Fruit fly (Drosophila melanogaster) whole organism, embryonic: ENCODE measurements around the gene CG14966.
A peak's percentile ranks its signal among the peaks of the same experiment; 100 is the strongest.

Experiments used
- Adf1 ChIP-seq: fragments of 200-800 bp; sonication (Bioruptor generic); IDR thresholded peaks from 2 replicates; pipeline ENCODE4 v1.3.6; 2022; ENCODE audit warnings: missing biosample characterization, missing genetic modification characterization
- B-H1 ChIP-seq: fragments of 200-800 bp; sonication (Bioruptor generic); IDR thresholded peaks from 3 replicates; pipeline ENCODE4 v1.3.6; 2022; ENCODE audit warnings: missing biosample characterization, missing genetic modification characterization
- CG10267 ChIP-seq: fragments of 200-800 bp; sonication (Bioruptor generic); optimal IDR thresholded peaks from 2 replicates; lab custom pipeline; 2018; ENCODE audit warnings: missing biosample characterization, mild to moderate bottlenecking, missing genetic modification characterization, moderate library complexity
- CG10543 ChIP-seq: fragments of 200-800 bp; sonication (Bioruptor generic); optimal IDR thresholded peaks from 3 replicates; lab custom pipeline; 2017; ENCODE audit warnings: missing biosample characterization, mild to moderate bottlenecking, missing genetic modification characterization, moderate library complexity
- CG12071 ChIP-seq: fragments of 200-800 bp; sonication (Bioruptor generic); optimal IDR thresholded peaks from 3 replicates; lab custom pipeline; 2018; ENCODE audit warnings: missing biosample characterization, mild to moderate bottlenecking, missing genetic modification characterization
- CG12391 ChIP-seq: fragments of 200-800 bp; sonication (Bioruptor generic); optimal IDR thresholded peaks from 3 replicates; lab custom pipeline; 2018; ENCODE audit warnings: missing biosample characterization, mild to moderate bottlenecking, missing genetic modification characterization, moderate library complexity
- CG12659 ChIP-seq: fragments of 200-800 bp; sonication (Bioruptor generic); optimal IDR thresholded peaks from 3 replicates; lab custom pipeline; 2017; ENCODE audit warnings: mild to moderate bottlenecking, missing biosample characterization, missing genetic modification reagents, missing genetic modification characterization
- CG13894 ChIP-seq: fragments of 200-800 bp; sonication (Bioruptor generic); optimal IDR thresholded peaks from 3 replicates; lab custom pipeline; 2018; ENCODE audit warnings: missing biosample characterization, mild to moderate bottlenecking, missing genetic modification characterization, moderate library complexity
- CG14014 ChIP-seq: fragments of 200-800 bp; sonication (Bioruptor generic); IDR thresholded peaks from 2 replicates; pipeline ENCODE4 v1.3.6; 2022; ENCODE audit warnings: missing biosample characterization, missing genetic modification characterization
- CG14860 ChIP-seq: fragments of 200-800 bp; sonication (Bioruptor generic); IDR thresholded peaks from 3 replicates; pipeline ENCODE4 v1.3.6; 2022; ENCODE audit warnings: missing biosample characterization, missing genetic modification characterization; ENCODE audit not compliant: partially characterized antibody
- CG16863 ChIP-seq: fragments of 200-800 bp; sonication (Bioruptor generic); optimal IDR thresholded peaks from 3 replicates; lab custom pipeline; 2016; ENCODE audit warnings: missing biosample characterization, missing genetic modification characterization
- CG18262 ChIP-seq: fragments of 200-800 bp; optimal IDR thresholded peaks from 3 replicates; lab custom pipeline; 2019; ENCODE audit warnings: missing biosample characterization, mild to moderate bottlenecking, missing genetic modification characterization, moderate library complexity
- CG2202 ChIP-seq: fragments of 200-800 bp; sonication (Bioruptor generic); optimal IDR thresholded peaks from 2 replicates; lab custom pipeline; 2018; ENCODE audit warnings: missing biosample characterization, mild to moderate bottlenecking, missing genetic modification characterization
- CG7372 ChIP-seq: fragments of 200-800 bp; sonication (Bioruptor generic); IDR thresholded peaks from 2 replicates; pipeline ENCODE4 v1.3.6; 2022; ENCODE audit warnings: missing biosample characterization, missing genetic modification characterization
- CkIIα-i1 ChIP-seq: fragments of 200-800 bp; sonication (Bioruptor generic); IDR thresholded peaks from 2 replicates; pipeline ENCODE4 v1.3.6; 2022; ENCODE audit warnings: missing biosample characterization, missing genetic modification characterization
- Dad ChIP-seq: fragments of 200-800 bp; sonication (Bioruptor generic); optimal IDR thresholded peaks from 3 replicates; lab custom pipeline; 2016; ENCODE audit warnings: missing biosample characterization, missing genetic modification characterization
- E2f1 ChIP-seq: fragments of 200-800 bp; sonication (Bioruptor generic); IDR thresholded peaks from 2 replicates; pipeline ENCODE4 v1.3.6; 2022; ENCODE audit warnings: missing biosample characterization, missing genetic modification characterization
- Gug ChIP-seq: fragments of 200-800 bp; sonication (Bioruptor generic); IDR thresholded peaks from 4 replicates; pipeline ENCODE4 v1.3.6; 2022; ENCODE audit warnings: missing biosample characterization, missing genetic modification characterization
- HLHmδ ChIP-seq: fragments of 200-800 bp; sonication (Bioruptor generic); optimal IDR thresholded peaks from 2 replicates; lab custom pipeline; 2018; ENCODE audit warnings: missing biosample characterization, mild to moderate bottlenecking, missing genetic modification characterization, moderate library complexity
- Hr78 ChIP-seq, 2 experiments: fragments of 200-800 bp in 1 of 2; fragments of >200 bp in 1 of 2; sonication (Bioruptor generic) in 1 of 2; optimal IDR thresholded peaks; 2 replicates each; lab custom pipeline; 2017 to 2019; ENCODE audit warnings: missing biosample characterization in 2 of 2, missing genetic modification characterization in 2 of 2, mild to moderate bottlenecking in 1 of 2, moderate library complexity in 1 of 2
- Lpt ChIP-seq: fragments of >200 bp; optimal IDR thresholded peaks from 2 replicates; lab custom pipeline; 2018; ENCODE audit warnings: missing biosample characterization, missing genetic modification characterization
- Neu2 ChIP-seq: fragments of 200-800 bp; sonication (Bioruptor generic); optimal IDR thresholded peaks from 3 replicates; lab custom pipeline; 2016; ENCODE audit warnings: missing biosample characterization, missing genetic modification characterization, borderline replicate concordance
- Rx ChIP-seq: fragments of 200-800 bp; sonication (Bioruptor generic); IDR thresholded peaks from 2 replicates; pipeline ENCODE4 v1.3.6; 2022; ENCODE audit warnings: missing biosample characterization, missing genetic modification characterization
- Stat92E ChIP-seq, 3 experiments: fragments of >200 bp in 2 of 3; fragments of 200-800 bp in 1 of 3; sonication (Bioruptor generic) in 1 of 3; optimal IDR thresholded peaks; 2 replicates each; lab custom pipeline; 2017 to 2019; ENCODE audit warnings: missing biosample characterization in 3 of 3, missing genetic modification characterization in 3 of 3, mild to moderate bottlenecking in 1 of 3, moderate library complexity in 1 of 3
- Trl ChIP-seq, 3 experiments: fragments of >200 bp in 2 of 3; fragments of 200-800 bp in 1 of 3; sonication (Bioruptor generic) in 1 of 3; optimal IDR thresholded peaks; 2 replicates in 1 of 3; 3 replicates in 2 of 3; lab custom pipeline; 2016 to 2017; ENCODE audit warnings: missing biosample characterization in 1 of 3, missing genetic modification characterization in 1 of 3
- Xbp1 ChIP-seq: fragments of 200-800 bp; sonication (Bioruptor generic); optimal IDR thresholded peaks from 3 replicates; lab custom pipeline; 2016; ENCODE audit warnings: missing biosample characterization, mild to moderate bottlenecking, missing genetic modification characterization
- amos ChIP-seq: fragments of 200-800 bp; sonication (Bioruptor generic); IDR thresholded peaks from 2 replicates; pipeline ENCODE4 v1.3.6; 2022; ENCODE audit warnings: missing biosample characterization, missing genetic modification characterization; ENCODE audit not compliant: partially characterized antibody
- cas ChIP-seq: fragments of 200-800 bp; sonication (Bioruptor generic); IDR thresholded peaks from 2 replicates; pipeline ENCODE4 v1.3.6; 2022; ENCODE audit warnings: missing biosample characterization, missing genetic modification characterization
- caup ChIP-seq: fragments of 200-800 bp; sonication (Bioruptor generic); optimal IDR thresholded peaks from 3 replicates; lab custom pipeline; 2017; ENCODE audit warnings: missing biosample characterization, mild to moderate bottlenecking, missing genetic modification characterization, moderate library complexity; ENCODE audit not compliant: severe bottlenecking
- chif ChIP-seq, 2 experiments: fragments of 200-800 bp; sonication (Bioruptor generic); optimal IDR thresholded peaks; 3 replicates each; lab custom pipeline; 2016; ENCODE audit warnings: missing biosample characterization in 2 of 2, missing genetic modification characterization in 2 of 2
- corto ChIP-seq: fragments of 200-800 bp; sonication (Bioruptor generic); optimal IDR thresholded peaks from 2 replicates; lab custom pipeline; 2016; ENCODE audit warnings: missing biosample characterization, mild to moderate bottlenecking, missing genetic modification characterization, moderate library complexity
- dysf ChIP-seq: fragments of 200-800 bp; sonication (Bioruptor generic); IDR thresholded peaks from 3 replicates; pipeline ENCODE4 v1.3.6; 2022; ENCODE audit warnings: missing biosample characterization, missing genetic modification characterization
- fru ChIP-seq: fragments of >200 bp; optimal IDR thresholded peaks from 2 replicates; lab custom pipeline; 2017
- grn ChIP-seq: fragments of 200-800 bp; sonication (Bioruptor generic); optimal IDR thresholded peaks from 3 replicates; lab custom pipeline; 2017; ENCODE audit warnings: missing biosample characterization, missing genetic modification characterization
- gsb-n ChIP-seq: fragments of 200-800 bp; sonication (Bioruptor generic); optimal IDR thresholded peaks from 3 replicates; lab custom pipeline; 2018; ENCODE audit warnings: missing biosample characterization, mild to moderate bottlenecking, missing genetic modification characterization
- hkb ChIP-seq, 2 experiments: fragments of 200-800 bp in 1 of 2; fragments of >200 bp in 1 of 2; sonication (Bioruptor generic) in 1 of 2; IDR thresholded peaks in 1 of 2; optimal IDR thresholded peaks in 1 of 2; 2 replicates each; pipeline versions ENCODE4 v1.3.6 to Lab custom; 2017 to 2022; ENCODE audit warnings: missing biosample characterization in 1 of 2, missing genetic modification characterization in 1 of 2
- jing ChIP-seq: fragments of 200-800 bp; sonication (Bioruptor generic); optimal IDR thresholded peaks from 2 replicates; lab custom pipeline; 2018; ENCODE audit warnings: missing biosample characterization, mild to moderate bottlenecking, missing genetic modification characterization
- klu ChIP-seq: fragments of 200-800 bp; sonication (Bioruptor generic); IDR thresholded peaks from 2 replicates; pipeline ENCODE4 v1.3.6; 2022; ENCODE audit warnings: missing biosample characterization, missing genetic modification characterization
- lmd ChIP-seq: fragments of 200-800 bp; sonication (Bioruptor generic); IDR thresholded peaks from 2 replicates; pipeline ENCODE4 v1.3.6; 2022; ENCODE audit warnings: missing biosample characterization, missing genetic modification characterization
- mirr ChIP-seq: fragments of 200-800 bp; sonication (Bioruptor generic); optimal IDR thresholded peaks from 3 replicates; lab custom pipeline; 2018; ENCODE audit warnings: missing biosample characterization, mild to moderate bottlenecking, missing genetic modification characterization
- pan ChIP-seq, 4 experiments: fragments of >200 bp in 3 of 4; fragments of 200-800 bp in 1 of 4; sonication (Bioruptor generic) in 1 of 4; optimal IDR thresholded peaks in 3 of 4; IDR thresholded peaks in 1 of 4; 2 replicates each; pipeline versions ENCODE4 v1.3.6 to Lab custom; 2017 to 2022; ENCODE audit warnings: missing biosample characterization in 2 of 4, missing genetic modification characterization in 2 of 4, mixed read lengths in 1 of 4
- phol ChIP-seq: fragments of 200-800 bp; sonication (Bioruptor generic); optimal IDR thresholded peaks from 3 replicates; lab custom pipeline; 2018; ENCODE audit warnings: missing biosample characterization, mild to moderate bottlenecking, missing genetic modification characterization, moderate library complexity
- pzg ChIP-seq: fragments of 200-800 bp; sonication (Bioruptor generic); optimal IDR thresholded peaks from 3 replicates; lab custom pipeline; 2018; ENCODE audit warnings: missing biosample characterization, mild to moderate bottlenecking, missing genetic modification characterization, moderate library complexity
- schlank ChIP-seq: fragments of 200-800 bp; sonication (Bioruptor generic); optimal IDR thresholded peaks from 2 replicates; lab custom pipeline; 2018; ENCODE audit warnings: missing biosample characterization, mild to moderate bottlenecking, missing genetic modification characterization
- seq ChIP-seq: fragments of 200-800 bp; sonication (Bioruptor generic); IDR thresholded peaks from 2 replicates; pipeline ENCODE4 v1.3.6; 2022; ENCODE audit warnings: missing biosample characterization, missing genetic modification characterization
- sim ChIP-seq: fragments of 200-800 bp; sonication (Bioruptor generic); IDR thresholded peaks from 2 replicates; pipeline ENCODE4 v1.3.6; 2022; ENCODE audit warnings: missing biosample characterization, missing genetic modification characterization
- sisA ChIP-seq: fragments of 200-800 bp; sonication (Bioruptor generic); IDR thresholded peaks from 2 replicates; pipeline ENCODE4 v1.3.6; 2022; ENCODE audit warnings: missing biosample characterization, missing genetic modification characterization
- tup ChIP-seq: fragments of 200-800 bp; sonication (Bioruptor generic); optimal IDR thresholded peaks from 2 replicates; lab custom pipeline; 2016; ENCODE audit warnings: missing biosample characterization, mild to moderate bottlenecking, missing genetic modification characterization, moderate library complexity
- vvl ChIP-seq: fragments of 200-800 bp; sonication (Bioruptor generic); IDR thresholded peaks from 2 replicates; pipeline ENCODE4 v1.3.6; 2022; ENCODE audit warnings: missing biosample characterization, missing genetic modification characterization
- zfh2 ChIP-seq: fragments of 200-800 bp; sonication (Bioruptor generic); optimal IDR thresholded peaks from 2 replicates; lab custom pipeline; 2016; ENCODE audit warnings: missing biosample characterization, missing genetic modification characterization

Gene CG14966

dm6 chr3L:3218859-3219258 lies 21.4 kb upstream of the CG14966 start, which contains the start of the genes hob and nSMase (continued):
- TF ChIP-seq cas (GFP tag; lab: Robert Waterston, UW) (no peak), zfh2 (GFP tag; lab: Kevin White, UChicago) (no peak), lmd (GFP tag; lab: Robert Waterston, UW) (no peak), phol (tag; lab: Kevin White, UChicago) (peak; percentile 55), schlank (tag; lab: Kevin White, UChicago) (no peak), CG12659 (GFP tag; lab: Kevin White, UChicago) (peak; percentile 70), CG12391 (tag; lab: Kevin White, UChicago) (no peak), CG2202 (tag; lab: Kevin White, UChicago) (no peak), Gug (GFP tag; lab: Robert Waterston, UW) (no peak), seq (no peak), pzg (peak; percentile 84), gsb-n (tag; lab: Kevin White, UChicago) (no peak), fru (lab: Kevin White, UChicago) (no peak), CG18262 (tag; lab: Kevin White, UChicago) (no peak), E2f1 (GFP tag; lab: Robert Waterston, UW) (no peak), CG7372 (GFP tag; lab: Robert Waterston, UW) (no peak), Xbp1 (no peak), Adf1 (GFP tag; lab: Robert Waterston, UW) (no peak), sim (no peak), tup (GFP tag; lab: Kevin White, UChicago) (no peak)

dm6 chr3L:3208895-3209294 lies 11.5 kb upstream of the CG14966 start, which contains the start of the genes CG32269 and CG32270:
TSS of gene CG32269 (minus strand) at chr3L:3208985.
TSS of gene CG32270 (minus strand) at chr3L:3208985.
- peak; percentile 30 for TF ChIP-seq HLHmδ (GFP tag; lab: Kevin White, UChicago)
- TF ChIP-seq grn = no peak
- no peak for TF ChIP-seq dysf (GFP tag; lab: Robert Waterston, UW)
- TF ChIP-seq jing = no peak
- TF ChIP-seq CG14014 (GFP tag; lab: Robert Waterston, UW) = no peak
- no peak for TF ChIP-seq sisA (GFP tag; lab: Robert Waterston, UW)
- no peak for TF ChIP-seq Rx (GFP tag; lab: Robert Waterston, UW)
- TF ChIP-seq mirr (GFP tag; lab: Kevin White, UChicago) = peak; percentile 66
- no peak for TF ChIP-seq Lpt
- peak; percentile 11 for TF ChIP-seq caup
- no peak for TF ChIP-seq CG12071 (GFP tag; lab: Kevin White, UChicago)
- no peak for TF ChIP-seq B-H1 (GFP tag; lab: Robert Waterston, UW)
- TF ChIP-seq Hr78 (GFP tag; optimal IDR thresholded peaks at IDR 0.05; lab: Kevin White, UChicago) = no peak
- TF ChIP-seq CG16863 (GFP tag; lab: Kevin White, UChicago) = no peak
- no peak for TF ChIP-seq corto (GFP tag; lab: Kevin White, UChicago)
- TF ChIP-seq CG13894 (tag; lab: Kevin White, UChicago) = no peak
- no peak for TF ChIP-seq Trl (optimal IDR thresholded peaks at IDR 0.05; lab: Kevin White, UChicago)
- peak; percentile 0 for TF ChIP-seq Trl (GFP tag; optimal IDR thresholded peaks at IDR 0.05; lab: Kevin White, UChicago)
- no peak for TF ChIP-seq CG10543 (GFP tag; lab: Kevin White, UChicago)
- TF ChIP-seq klu = no peak
- TF ChIP-seq CkIIα-i1 (GFP tag; lab: Robert Waterston, UW) = no peak
- TF ChIP-seq CG14860 (GFP tag; lab: Robert Waterston, UW) = no peak
- no peak for TF ChIP-seq CG10267 (tag; lab: Kevin White, UChicago)
- TF ChIP-seq Stat92E (GFP tag; optimal IDR thresholded peaks at IDR 0.05; lab: Kevin White, UChicago) = no peak
- TF ChIP-seq Dad (GFP tag; lab: Kevin White, UChicago) = no peak
- TF ChIP-seq chif (GFP tag; optimal IDR thresholded peaks at IDR 0.05; lab: Kevin White, UChicago) = no peak
- TF ChIP-seq pan (optimal IDR thresholded peaks at IDR 0.05; lab: Kevin White, UChicago) = no peak
- no peak for TF ChIP-seq pan (GFP tag; optimal IDR thresholded peaks at IDR 0.05 in 1 of 2, IDR thresholded peaks at IDR 0.05 in 1 of 2)
- TF ChIP-seq amos = no peak
- TF ChIP-seq hkb (optimal IDR thresholded peaks at IDR 0.05; lab: Kevin White, UChicago) = no peak
- TF ChIP-seq hkb (GFP tag; IDR thresholded peaks at IDR 0.05; lab: Robert Waterston, UW) = no peak
- no peak for TF ChIP-seq Neu2 (GFP tag; lab: Kevin White, UChicago)
- TF ChIP-seq vvl (GFP tag; lab: Robert Waterston, UW) = no peak
